Fruit fly (Drosophila melanogaster) whole organism, pupa: ENCODE data around the gene CG11398.

Experiments
- CG10348 ChIP-seq: fragments of 200-800 bp; sonication (Bioruptor generic); IDR thresholded peaks from 2 replicates; pipeline ENCODE4 v1.3.6; 2022; ENCODE audit warnings: missing biosample characterization, missing genetic modification characterization
- CG12605 ChIP-seq: fragments of 200-800 bp; sonication (Bioruptor generic); IDR thresholded peaks from 2 replicates; pipeline ENCODE4 v1.3.6; 2022; ENCODE audit warnings: missing biosample characterization, missing genetic modification characterization
- CG13204 ChIP-seq: fragments of 200-800 bp; sonication (Bioruptor generic); optimal IDR thresholded peaks from 2 replicates; lab custom pipeline; 2018; ENCODE audit warnings: missing biosample characterization, mild to moderate bottlenecking, missing genetic modification characterization, moderate library complexity
- CG14655 ChIP-seq: fragments of 200-800 bp; sonication (Bioruptor generic); optimal IDR thresholded peaks from 3 replicates; lab custom pipeline; 2017; ENCODE audit warnings: mild to moderate bottlenecking, missing biosample characterization, missing genetic modification reagents, missing genetic modification characterization
- CG15710 ChIP-seq: fragments of 200-800 bp; sonication (Bioruptor generic); optimal IDR thresholded peaks from 2 replicates; lab custom pipeline; 2018; ENCODE audit warnings: missing biosample characterization, mild to moderate bottlenecking, missing genetic modification characterization, moderate library complexity
- CG17806 ChIP-seq: fragments of 200-800 bp; sonication (Bioruptor generic); optimal IDR thresholded peaks from 2 replicates; lab custom pipeline; 2018; ENCODE audit warnings: missing biosample characterization, mild to moderate bottlenecking, missing genetic modification characterization, moderate library complexity
- CG32121 ChIP-seq: fragments of 200-800 bp; sonication (Bioruptor generic); IDR thresholded peaks from 2 replicates; pipeline ENCODE4 v1.3.6; 2022; ENCODE audit warnings: missing biosample characterization, missing genetic modification characterization
- CG34367 ChIP-seq: fragments of 200-800 bp; sonication (Bioruptor generic); optimal IDR thresholded peaks from 2 replicates; lab custom pipeline; 2018; ENCODE audit warnings: missing biosample characterization, mild to moderate bottlenecking, missing genetic modification characterization
- CG4496 ChIP-seq: fragments of 200-800 bp; sonication (Bioruptor generic); IDR thresholded peaks from 3 replicates; pipeline ENCODE4 v1.3.6; 2022; ENCODE audit warnings: missing biosample characterization, missing genetic modification characterization
- CG8159 ChIP-seq: fragments of 200-800 bp; sonication (Bioruptor generic); optimal IDR thresholded peaks from 3 replicates; lab custom pipeline; 2018; ENCODE audit warnings: missing biosample characterization, mild to moderate bottlenecking, missing genetic modification characterization, moderate library complexity
- CG8301 ChIP-seq: fragments of 200-800 bp; sonication (Bioruptor generic); optimal IDR thresholded peaks from 2 replicates; lab custom pipeline; 2018; ENCODE audit warnings: missing biosample characterization, mild to moderate bottlenecking, missing genetic modification characterization
- CG9948 ChIP-seq: fragments of 200-800 bp; sonication (Bioruptor generic); optimal IDR thresholded peaks from 2 replicates; lab custom pipeline; 2018; ENCODE audit warnings: missing biosample characterization, mild to moderate bottlenecking, missing genetic modification characterization, moderate library complexity
- D1 ChIP-seq: fragments of 200-800 bp; sonication (Bioruptor generic); optimal IDR thresholded peaks from 2 replicates; lab custom pipeline; 2018; ENCODE audit warnings: missing biosample characterization, mild to moderate bottlenecking, missing genetic modification characterization, moderate library complexity
- EcR ChIP-seq: fragments of 200-800 bp; sonication (Bioruptor generic); optimal IDR thresholded peaks from 3 replicates; lab custom pipeline; 2019; ENCODE audit warnings: missing biosample characterization, missing genetic modification characterization, mild to moderate bottlenecking, moderate library complexity, missing genetic modification reagents
- Ets98B ChIP-seq: fragments of 200-800 bp; sonication (Bioruptor generic); IDR thresholded peaks from 2 replicates; pipeline ENCODE4 v1.3.6; 2022; ENCODE audit warnings: missing biosample characterization, missing genetic modification characterization
- Pif1A ChIP-seq: fragments of 200-800 bp; sonication (Bioruptor generic); optimal IDR thresholded peaks from 3 replicates; lab custom pipeline; 2016; ENCODE audit warnings: missing biosample characterization, missing genetic modification characterization
- Pif1B ChIP-seq: fragments of 200-800 bp; sonication (Bioruptor generic); optimal IDR thresholded peaks from 3 replicates; lab custom pipeline; 2016; ENCODE audit warnings: missing biosample characterization, missing genetic modification characterization
- Snoo ChIP-seq: fragments of 200-800 bp; sonication (Bioruptor generic); optimal IDR thresholded peaks from 3 replicates; lab custom pipeline; 2017; ENCODE audit warnings: missing biosample characterization, mild to moderate bottlenecking, missing genetic modification characterization, inconsistent platforms
- fd96Ca ChIP-seq: fragments of 200-800 bp; sonication (Bioruptor generic); IDR thresholded peaks from 3 replicates; pipeline ENCODE4 v1.3.6; 2022; ENCODE audit warnings: missing biosample characterization, missing genetic modification characterization
- gl ChIP-seq: fragments of 200-800 bp; sonication (Bioruptor generic); optimal IDR thresholded peaks from 2 replicates; lab custom pipeline; 2018; ENCODE audit warnings: missing biosample characterization, mild to moderate bottlenecking, missing genetic modification characterization
- rn ChIP-seq: fragments of 200-800 bp; sonication (Bioruptor generic); IDR thresholded peaks from 2 replicates; pipeline ENCODE4 v1.3.6; 2022; ENCODE audit warnings: missing biosample characterization, missing genetic modification characterization

CG11398 gene

dm6 chrX:1249612-1250011 lies 34.7 kb upstream of the CG11398 start:
- TF ChIP-seq CG4496: no peak
- no peak for TF ChIP-seq rn (GFP tag; lab: Robert Waterston, UW)
- TF ChIP-seq CG12605 (GFP tag; lab: Robert Waterston, UW): no peak
- TF ChIP-seq, all 21 proteins: peak for 0

dm6 chrX:1248735-1249134 lies 33.8 kb upstream of the CG11398 start:
- no peak for TF ChIP-seq CG10348 (GFP tag; lab: Robert Waterston, UW)
- TF ChIP-seq CG4496: peak; percentile 61; the same call in 2 of the 3 replicates
- TF ChIP-seq Snoo (tag; lab: Kevin White, UChicago): peak; percentile 84
- no peak for TF ChIP-seq Ets98B (GFP tag; lab: Robert Waterston, UW)
- peak; percentile 72 for TF ChIP-seq CG9948
- TF ChIP-seq CG12605 (GFP tag; lab: Robert Waterston, UW): no peak
- TF ChIP-seq CG8301 (tag; lab: Kevin White, UChicago): peak; percentile 51
- TF ChIP-seq CG34367 (tag; lab: Kevin White, UChicago): peak; percentile 79
- peak; percentile 75 for TF ChIP-seq gl (tag; lab: Kevin White, UChicago)
- TF ChIP-seq Pif1B (GFP tag; lab: Kevin White, UChicago): peak; percentile 79
- peak; percentile 72 for TF ChIP-seq CG13204 (GFP tag; lab: Kevin White, UChicago)
- TF ChIP-seq fd96Ca (GFP tag; lab: Robert Waterston, UW): peak; percentile 67
- peak; percentile 83 for TF ChIP-seq CG15710 (tag; lab: Kevin White, UChicago)
- no peak; the same call in 1 of the 2 replicates for TF ChIP-seq CG32121
- no peak for TF ChIP-seq rn (GFP tag; lab: Robert Waterston, UW)
- TF ChIP-seq EcR: peak; percentile 72
- peak; percentile 8 for TF ChIP-seq D1 (tag; lab: Kevin White, UChicago)
- TF ChIP-seq CG17806: peak; percentile 75
- peak; percentile 86 for TF ChIP-seq CG8159 (tag; lab: Kevin White, UChicago)
- TF ChIP-seq Pif1A: peak; percentile 87
- TF ChIP-seq CG14655 (GFP tag; lab: Kevin White, UChicago): peak; percentile 57

DNA sequence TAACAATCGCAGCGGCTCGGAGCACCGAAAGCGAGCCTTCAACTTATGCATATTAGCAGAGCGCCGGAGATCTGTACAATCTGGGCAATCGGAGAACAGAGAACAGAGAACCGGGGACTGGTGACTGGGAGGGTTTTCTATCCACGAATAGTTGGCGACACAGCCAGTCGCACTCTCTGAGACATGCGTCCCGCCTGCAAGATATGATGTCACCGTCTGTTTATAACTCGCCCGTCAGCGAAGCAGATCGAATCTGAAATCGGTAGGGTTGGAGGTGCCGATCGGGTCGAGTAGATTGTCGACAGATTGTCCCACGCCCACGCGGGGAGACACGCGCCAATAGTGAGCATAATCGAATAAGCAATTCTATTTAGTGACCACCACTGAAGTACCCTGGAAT lies 27.1 kb upstream of the CG11398 start:
- TF ChIP-seq CG13204 (GFP tag; lab: Kevin White, UChicago) (no peak), CG8301 (tag; lab: Kevin White, UChicago) (no peak), Pif1A (no peak), CG34367 (tag; lab: Kevin White, UChicago) (no peak), Ets98B (GFP tag; lab: Robert Waterston, UW) (no peak)

DNA sequence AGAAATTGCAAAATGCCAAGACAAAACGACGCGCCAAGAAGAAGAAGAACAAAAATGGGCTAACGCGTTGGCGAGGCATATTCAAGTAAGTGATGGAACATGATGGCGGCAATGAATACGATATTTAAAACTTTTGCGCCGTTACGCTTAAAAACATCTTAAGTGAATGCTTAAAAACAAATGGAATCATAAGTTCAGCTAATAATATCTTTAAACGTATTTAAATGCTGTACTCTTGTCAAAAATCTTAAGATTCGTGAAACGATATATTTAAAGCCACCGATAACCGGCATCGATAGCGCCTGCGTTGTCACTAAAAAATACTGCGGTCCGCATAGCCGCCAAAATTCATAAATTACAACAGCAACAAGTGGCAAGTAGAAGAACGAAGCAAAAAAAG lies 24.9 kb upstream of the CG11398 start, which contains the start of gene CG11403:
TSS of gene CG11403 (minus strand) at position 53 of the 400 bp plus-strand sequence.
- TF ChIP-seq CG8301 (tag; lab: Kevin White, UChicago) (no peak), fd96Ca (GFP tag; lab: Robert Waterston, UW) (no peak), CG10348 (GFP tag; lab: Robert Waterston, UW) (no peak), EcR (no peak)

- TF ChIP-seq CG4496 (peak; percentile 25; the same call in 2 of the 3 replicates), CG8301 (tag; lab: Kevin White, UChicago) (no peak), fd96Ca (GFP tag; lab: Robert Waterston, UW) (no peak)
Observed at dm6 chrX:1236475-1236874, 21.5 kb upstream of the CG11398 start, which contains the start of gene CG3638. CG3638 (minus strand) TSS chrX:1236684.

dm6 chrX:1235618-1236006 lies 20.7 kb upstream of the CG11398 start:
- TF ChIP-seq CG14655 (GFP tag; lab: Kevin White, UChicago) (no peak), CG13204 (GFP tag; lab: Kevin White, UChicago) (no peak), CG10348 (GFP tag; lab: Robert Waterston, UW) (no peak), EcR (no peak), CG4496 (no peak), CG9948 (no peak), gl (tag; lab: Kevin White, UChicago) (no peak), CG8159 (tag; lab: Kevin White, UChicago) (no peak), CG15710 (tag; lab: Kevin White, UChicago) (no peak), rn (GFP tag; lab: Robert Waterston, UW) (no peak), CG17806 (no peak), CG32121 (no peak), fd96Ca (GFP tag; lab: Robert Waterston, UW) (no peak), Pif1B (GFP tag; lab: Kevin White, UChicago) (no peak), CG12605 (GFP tag; lab: Robert Waterston, UW) (no peak), CG8301 (tag; lab: Kevin White, UChicago) (no peak), CG34367 (tag; lab: Kevin White, UChicago) (no peak), Snoo (tag; lab: Kevin White, UChicago) (no peak), D1 (tag; lab: Kevin White, UChicago) (no peak), Pif1A (no peak)
